Worm (Caenorhabditis elegans) whole organism, L2 larva: ENCODE measurements around the gene str-115.

ENCODE experiments used
- elt-3 ChIP-seq: sonication (generic microtip); optimal IDR thresholded peaks from 2 replicates; lab custom pipeline; 2017; ENCODE audit warnings: missing biosample characterization, missing genetic modification characterization
- lin-11 ChIP-seq: fragments of 150-350 bp; sonication (generic microtip); optimal IDR thresholded peaks from 2 replicates; lab custom pipeline; 2014; ENCODE audit warnings: missing biosample characterization, missing genetic modification characterization, inconsistent platforms, mixed read lengths
- nhr-6 ChIP-seq: fragments of 150-350 bp; optimal IDR thresholded peaks from 2 replicates; lab custom pipeline; 2014; ENCODE audit warnings: missing biosample characterization, missing genetic modification characterization
- nhr-77 ChIP-seq: fragments of 150-350 bp; optimal IDR thresholded peaks from 2 replicates; lab custom pipeline; 2014; ENCODE audit warnings: missing biosample characterization, missing genetic modification characterization
- sma-9 ChIP-seq, 2 experiments: fragments of 150-350 bp in 1 of 2; sonication (generic microtip) in 1 of 2; optimal IDR thresholded peaks; 2 replicates each; lab custom pipeline; 2014 to 2016; ENCODE audit warnings: missing genetic modification characterization in 2 of 2, mild to moderate bottlenecking in 1 of 2, missing biosample characterization in 1 of 2, missing compliant biosample characterization in 1 of 2, missing genetic modification reagents in 1 of 2, moderate library complexity in 1 of 2
- snpc-4 ChIP-seq: fragments of 150-350 bp; optimal IDR thresholded peaks from 2 replicates; lab custom pipeline; 2014; ENCODE audit warnings: missing biosample characterization, missing genetic modification characterization
- unc-62 ChIP-seq: fragments of 150-350 bp; optimal IDR thresholded peaks from 2 replicates; lab custom pipeline; 2014; ENCODE audit warnings: missing biosample characterization, missing genetic modification reagents, missing genetic modification characterization

- TF ChIP-seq snpc-4 (tag; lab: Kevin White, UChicago) (no peak), lin-11 (tag; lab: Kevin White, UChicago) (no peak), unc-62 (GFP tag; lab: Kevin White, UChicago) (no peak), elt-3 (tag; lab: Kevin White, UChicago) (no peak), sma-9 (GFP tag; optimal IDR thresholded peaks at IDR 0.05; lab: Kevin White, UChicago) (no peak), sma-9 (tag; optimal IDR thresholded peaks at IDR 0.05; lab: Kevin White, UChicago) (no peak), nhr-77 (tag; lab: Kevin White, UChicago) (no peak), nhr-6 (tag; lab: Kevin White, UChicago) (no peak)
These were observed 35.3 kb downstream of the str-115 start for ce11 chrV:11304200-11304599.
